Worm (Caenorhabditis elegans): ENCODE measurements around the gene D1005.5.

The D1005.5 gene

DNA sequence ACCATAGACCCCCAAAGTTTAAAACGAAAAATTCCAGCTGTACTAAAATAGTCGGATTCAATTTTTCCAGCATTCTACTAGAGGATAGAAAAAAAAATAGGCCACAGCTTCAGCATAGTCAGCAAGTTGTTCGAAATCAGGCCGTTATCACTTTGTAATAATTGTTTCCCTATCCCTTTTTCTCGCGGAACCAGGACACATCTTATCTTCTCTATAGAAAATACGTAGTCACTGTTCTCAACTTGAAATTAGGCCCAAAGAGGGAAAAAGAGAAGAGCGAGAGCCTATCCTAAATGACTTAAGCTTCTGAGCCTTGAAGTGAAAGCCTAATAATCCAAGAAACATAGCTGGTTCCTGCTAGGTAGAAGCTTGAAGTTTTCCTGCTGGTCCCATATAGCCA lies 27.1 kb downstream of the D1005.5 start (continued):
- TF ChIP-seq lir-3 (tag; optimal IDR thresholded peaks at IDR 0.05) = no peak
- peak; percentile 19 for TF ChIP-seq zip-2 (tag; optimal IDR thresholded peaks at IDR 0.05)
- TF ChIP-seq duxl-1 (tag; optimal IDR thresholded peaks at IDR 0.05; ENCODE audit: poor library complexity) = peak; percentile 64
- TF ChIP-seq R02D3.7 (tag; optimal IDR thresholded peaks at IDR 0.05) = no peak
- peak; percentile 62 for TF ChIP-seq mep-1 (tag; optimal IDR thresholded peaks at IDR 0.05)
- peak; percentile 36 for TF ChIP-seq jun-1 (tag; optimal IDR thresholded peaks at IDR 0.05)
- no peak for TF ChIP-seq daf-16 (GFP tag; optimal IDR thresholded peaks at IDR 0.05)
- peak; percentile 3 for TF ChIP-seq daf-16 (tag; optimal IDR thresholded peaks at IDR 0.05)
- TF ChIP-seq madf-5 (GFP tag; IDR thresholded peaks at IDR 0.05) = no peak
- 0 out of 2 replicates have a peak, but pooled peaks have one; percentile 22 for TF ChIP-seq arid-1 (GFP tag; conservative IDR thresholded peaks at IDR 0.05)

DNA sequence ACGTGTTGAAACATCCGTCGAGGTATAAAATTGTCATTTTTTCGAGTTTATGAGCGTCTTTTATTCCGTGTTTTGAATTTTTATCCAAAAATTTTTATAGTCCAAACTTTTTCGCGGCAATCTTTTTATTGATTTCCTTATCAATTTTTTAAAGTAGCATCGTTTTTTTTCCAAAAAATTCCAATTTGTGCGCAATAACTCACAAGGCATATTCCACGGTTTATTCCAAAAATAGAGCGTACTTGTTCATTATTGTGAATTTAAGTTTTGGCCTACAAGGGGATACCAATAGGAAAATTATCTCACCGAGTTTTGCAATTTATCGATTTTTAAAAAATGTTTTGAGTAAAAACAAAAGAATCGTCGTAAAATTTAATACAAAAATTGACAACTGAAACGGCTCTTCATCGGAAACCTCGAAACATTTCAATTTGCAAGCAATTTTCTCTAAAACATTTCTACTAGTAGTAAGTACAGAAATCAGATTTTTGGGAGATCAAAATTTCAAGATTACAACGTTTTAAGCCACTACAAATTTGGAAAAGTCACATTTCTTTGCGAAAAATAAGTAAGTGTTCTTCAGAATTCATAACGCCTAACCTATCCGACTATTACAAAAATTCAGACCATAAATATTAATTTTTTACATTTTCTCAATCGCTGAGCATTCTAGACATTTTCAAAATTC lies 29.1 kb downstream of the D1005.5 start:
- no peak for TF ChIP-seq dpl-1 (GFP tag; optimal IDR thresholded peaks at IDR 0.05)
- TF ChIP-seq duxl-1 (tag; optimal IDR thresholded peaks at IDR 0.05; ENCODE audit: poor library complexity) = peak; percentile 8
- TF ChIP-seq Y48G9A.11 (GFP tag; IDR thresholded peaks at IDR 0.05) = no peak
- TF ChIP-seq hlh-30 (tag; optimal IDR thresholded peaks at IDR 0.05; ENCODE audit: insufficient read depth) = no peak
- TF ChIP-seq nhr-6 (tag; optimal IDR thresholded peaks at IDR 0.05) = no peak
- peak; percentile 10; the same call in 1 of the 2 replicates for TF ChIP-seq lin-38 (GFP tag; IDR thresholded peaks at IDR 0.05)
- TF ChIP-seq lin-29 (GFP tag; IDR thresholded peaks at IDR 0.05) = no peak
- no peak for TF ChIP-seq skn-1 (tag; optimal IDR thresholded peaks at IDR 0.05)
- TF ChIP-seq R02D3.7 (tag; optimal IDR thresholded peaks at IDR 0.05) = no peak
- TF ChIP-seq tra-1 (GFP tag; IDR thresholded peaks at IDR 0.05) = no peak
- TF ChIP-seq lin-1 (GFP tag; IDR thresholded peaks at IDR 0.05) = no peak
- TF ChIP-seq pqm-1 (tag; optimal IDR thresholded peaks at IDR 0.05) = no peak
- no peak for TF ChIP-seq nhr-10 (tag; optimal IDR thresholded peaks at IDR 0.05)
- peak; percentile 61 for TF ChIP-seq nhr-77 (tag; optimal IDR thresholded peaks at IDR 0.05)
- no peak for TF ChIP-seq aly-2 (tag; optimal IDR thresholded peaks at IDR 0.05)
- no peak for TF ChIP-seq F44E2.7 (GFP tag; IDR thresholded peaks at IDR 0.05)
- TF ChIP-seq madf-9 (GFP tag; conservative IDR thresholded peaks at IDR 0.05) = no peak
- TF ChIP-seq fos-1 (tag; optimal IDR thresholded peaks at IDR 0.05) = no peak
- TF ChIP-seq F49E8.2 (tag; optimal IDR thresholded peaks at IDR 0.05; ENCODE audit: borderline replicate concordance) = no peak
- TF ChIP-seq fkh-10 (GFP tag; optimal IDR thresholded peaks at IDR 0.05) = no peak
- TF ChIP-seq cey-2 (tag; optimal IDR thresholded peaks at IDR 0.05; ENCODE audit: borderline replicate concordance, insufficient read depth) = no peak
- no peak for TF ChIP-seq T26A8.4 (GFP tag; IDR thresholded peaks at IDR 0.05)
- TF ChIP-seq nhr-102 (tag; optimal IDR thresholded peaks at IDR 0.05) = peak; percentile 55
- no peak for TF ChIP-seq ctbp-1 (GFP tag; IDR thresholded peaks at IDR 0.05)
- no peak for TF ChIP-seq zfp-2 (tag; optimal IDR thresholded peaks at IDR 0.05)
- TF ChIP-seq nhr-28 (tag; optimal IDR thresholded peaks at IDR 0.05) = no peak
- TF ChIP-seq unc-62 (GFP tag; optimal IDR thresholded peaks at IDR 0.05 in 1 of 2) = peak in 1 of 2 experiments; percentile 89
- no peak for TF ChIP-seq unc-62 (tag; optimal IDR thresholded peaks at IDR 0.05)
- no peak for TF ChIP-seq ceh-62 (tag; optimal IDR thresholded peaks at IDR 0.05)
- TF ChIP-seq sdz-12 (GFP tag; optimal IDR thresholded peaks at IDR 0.05) = no peak
- TF ChIP-seq arid-1 (GFP tag; conservative IDR thresholded peaks at IDR 0.05) = no peak
- no peak for TF ChIP-seq saeg-2 (GFP tag; IDR thresholded peaks at IDR 0.05)
- TF ChIP-seq F26F4.8 (GFP tag; conservative IDR thresholded peaks at IDR 0.05) = no peak
- no peak for TF ChIP-seq dve-1 (tag; optimal IDR thresholded peaks at IDR 0.05; ENCODE audit: insufficient read depth)
- TF ChIP-seq mxl-2 (GFP tag; conservative IDR thresholded peaks at IDR 0.05) = no peak
- TF ChIP-seq set-16 (GFP tag; IDR thresholded peaks at IDR 0.05) = no peak
- TF ChIP-seq Y75B8A.6 (GFP tag; IDR thresholded peaks at IDR 0.05) = no peak
- TF ChIP-seq nhr-76 (tag; optimal IDR thresholded peaks at IDR 0.05) = no peak
- no peak for TF ChIP-seq nhr-41 (GFP tag; IDR thresholded peaks at IDR 0.05)
- no peak for TF ChIP-seq lin-13 (GFP tag; optimal IDR thresholded peaks at IDR 0.05)
- TF ChIP-seq hif-1 (tag; optimal IDR thresholded peaks at IDR 0.05) = peak in 1 of 2 experiments; percentile 17
- no peak for TF ChIP-seq D1046.2 (GFP tag; IDR thresholded peaks at IDR 0.05)

Measured in whole organism, L4 larva.